Worm (Caenorhabditis elegans) whole organism, late embryonic: ENCODE data around the gene C05B5.5.

Experiments used
- ceh-31 ChIP-seq: sonication (generic microtip); optimal IDR thresholded peaks from 2 replicates; lab custom pipeline; 2016; ENCODE audit warnings: missing genetic modification characterization, missing compliant biosample characterization
- ceh-45 ChIP-seq: fragments of 200-800 bp; sonication (Bioruptor generic); IDR thresholded peaks from 2 replicates; pipeline ENCODE4 v1.3.6; 2022; ENCODE audit warnings: missing genetic modification reagents, missing genetic modification characterization, missing compliant biosample characterization
- ets-4 ChIP-seq: sonication (generic microtip); optimal IDR thresholded peaks from 2 replicates; lab custom pipeline; 2016; ENCODE audit warnings: missing genetic modification characterization, missing compliant biosample characterization
- fkh-10 ChIP-seq: fragments of 150-350 bp; optimal IDR thresholded peaks from 2 replicates; lab custom pipeline; 2014; ENCODE audit warnings: missing biosample characterization, missing genetic modification reagents, missing genetic modification characterization
- hlh-6 ChIP-seq: sonication (generic microtip); optimal IDR thresholded peaks from 2 replicates; lab custom pipeline; 2016; ENCODE audit warnings: missing genotype, missing genetic modification characterization, missing compliant biosample characterization
- sox-2 ChIP-seq: fragments of 200-800 bp; sonication (Bioruptor generic); IDR thresholded peaks from 2 replicates; pipeline ENCODE4 v1.3.6; 2022; ENCODE audit warnings: missing genetic modification reagents, missing genetic modification characterization, missing compliant biosample characterization
- tbx-2 ChIP-seq: sonication (generic microtip); optimal IDR thresholded peaks from 2 replicates; lab custom pipeline; 2016; ENCODE audit warnings: missing genetic modification characterization, missing compliant biosample characterization
- unc-3 ChIP-seq, 2 experiments: fragments of 200-800 bp in 1 of 2; sonication (Bioruptor generic) in 1 of 2; sonication (generic microtip) in 1 of 2; conservative IDR thresholded peaks in 1 of 2; optimal IDR thresholded peaks in 1 of 2; 2 replicates each; pipeline versions ENCODE4 v1.3.6 to Lab custom; 2016 to 2022; ENCODE audit warnings: missing compliant biosample characterization in 2 of 2, missing genetic modification characterization in 2 of 2, missing genetic modification reagents in 1 of 2

DNA sequence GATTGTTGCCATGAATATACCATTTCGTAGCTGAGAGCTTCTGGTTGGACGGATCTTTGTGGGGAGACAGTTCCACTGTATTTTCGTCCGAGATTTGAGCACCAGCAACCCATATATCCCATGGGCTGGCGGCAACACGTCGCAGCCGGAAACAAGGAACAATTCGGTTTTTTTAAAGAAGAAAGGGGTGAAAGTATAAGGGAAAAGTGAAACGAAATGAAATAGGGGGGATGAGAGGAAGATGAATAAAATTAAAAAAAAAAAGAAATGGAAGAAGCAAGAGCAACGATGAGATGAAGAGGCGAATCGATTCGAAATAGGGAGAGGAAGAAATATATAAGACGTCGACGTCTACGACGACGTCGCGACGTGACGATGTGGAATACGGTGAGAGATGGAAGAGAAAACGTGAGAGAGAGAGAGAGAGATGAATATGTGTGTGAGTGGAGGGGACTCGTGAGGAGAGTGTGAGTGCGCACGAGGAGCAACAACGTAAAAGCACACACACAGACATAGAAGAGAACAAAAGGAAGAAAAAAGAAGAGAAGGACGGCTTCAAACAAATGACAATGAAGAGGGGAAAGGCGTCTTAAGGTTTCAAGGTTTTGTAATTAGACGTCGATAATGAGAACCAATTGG is 15.4 kb downstream of the C05B5.5 start, which contains the start of gene rgs-1:
- peak; percentile 58 for TF ChIP-seq tbx-2
- TF ChIP-seq hlh-6, result peak; percentile 8
- TF ChIP-seq ceh-45 (GFP tag; lab: Robert Waterston, UW), result no peak
- peak; percentile 71 for TF ChIP-seq ceh-31 (tag; lab: Kevin White, UChicago)
- no peak for TF ChIP-seq ets-4
- TF ChIP-seq sox-2, result peak; percentile 12; the same call in 1 of the 2 replicates
- TF ChIP-seq unc-3 (GFP tag; conservative IDR thresholded peaks at IDR 0.05; lab: Robert Waterston, UW), result no peak
- TF ChIP-seq unc-3 (tag; optimal IDR thresholded peaks at IDR 0.05; lab: Kevin White, UChicago), result no peak
- no peak for TF ChIP-seq fkh-10 (GFP tag; lab: Kevin White, UChicago)
